Fruit fly (Drosophila melanogaster) whole organism: Measurements from ENCODE around the gene mRpL10.

Experiments
- CG8478 ChIP-seq: fragments of >200 bp; optimal IDR thresholded peaks from 2 replicates; lab custom pipeline; 2018; ENCODE audit warnings: inconsistent platforms
- Dll ChIP-seq: fragments of >200 bp; optimal IDR thresholded peaks from 2 replicates; lab custom pipeline; 2017
- EcR ChIP-seq, 2 experiments: fragments of >200 bp; optimal IDR thresholded peaks; 2 replicates each; lab custom pipeline; 2017; ENCODE audit warnings: missing biosample characterization in 2 of 2, missing genetic modification characterization in 2 of 2, missing genetic modification reagents in 2 of 2
- pan ChIP-seq: fragments of >200 bp; optimal IDR thresholded peaks from 2 replicates; lab custom pipeline; 2017
- psq ChIP-seq: fragments of >200 bp; optimal IDR thresholded peaks from 2 replicates; lab custom pipeline; 2017
- usp ChIP-seq: fragments of >200 bp; optimal IDR thresholded peaks from 2 replicates; lab custom pipeline; 2017; ENCODE audit warnings: missing biosample characterization, missing genetic modification characterization, mixed read lengths

mRpL10 gene

dm6 chr2L:168270-168901, 35.2 kb upstream of the mRpL10 start:
- TF ChIP-seq EcR (GFP tag; optimal IDR thresholded peaks at IDR 0.05; lab: Kevin White, UChicago) (peak in 1 of 2 experiments; percentile 7), pan (lab: Kevin White, UChicago) (no peak)

- TF ChIP-seq psq (lab: Kevin White, UChicago), result no peak
- TF ChIP-seq CG8478 (lab: Kevin White, UChicago), result no peak
- no peak for TF ChIP-seq usp
- TF ChIP-seq Dll (lab: Kevin White, UChicago), result no peak
- TF ChIP-seq EcR (GFP tag; optimal IDR thresholded peaks at IDR 0.05; lab: Kevin White, UChicago), result no peak
Observed at dm6 chr2L:170383-170782, 33.2 kb upstream of the mRpL10 start.

- no peak for TF ChIP-seq psq (lab: Kevin White, UChicago)
- no peak for TF ChIP-seq pan (lab: Kevin White, UChicago)
- TF ChIP-seq usp, result no peak
- no peak for TF ChIP-seq CG8478 (lab: Kevin White, UChicago)
- TF ChIP-seq EcR (GFP tag; optimal IDR thresholded peaks at IDR 0.05; lab: Kevin White, UChicago), result no peak
- TF ChIP-seq Dll (lab: Kevin White, UChicago), result no peak
Observed at dm6 chr2L:171499-172250, 31.9 kb upstream of the mRpL10 start.

- no peak for TF ChIP-seq pan (lab: Kevin White, UChicago)
- no peak for TF ChIP-seq usp
- no peak for TF ChIP-seq psq (lab: Kevin White, UChicago)
- no peak for TF ChIP-seq Dll (lab: Kevin White, UChicago)
- TF ChIP-seq CG8478 (lab: Kevin White, UChicago), result no peak
- TF ChIP-seq EcR (GFP tag; optimal IDR thresholded peaks at IDR 0.05; lab: Kevin White, UChicago), result no peak
Observed at dm6 chr2L:175727-176126, 27.9 kb upstream of the mRpL10 start.

- TF ChIP-seq EcR (GFP tag; optimal IDR thresholded peaks at IDR 0.05; lab: Kevin White, UChicago), result no peak
- TF ChIP-seq usp, result no peak
- TF ChIP-seq psq (lab: Kevin White, UChicago), result no peak
- no peak for TF ChIP-seq CG8478 (lab: Kevin White, UChicago)
- TF ChIP-seq Dll (lab: Kevin White, UChicago), result no peak
- TF ChIP-seq pan (lab: Kevin White, UChicago), result no peak
Observed at dm6 chr2L:179119-179518, 24.5 kb upstream of the mRpL10 start.

dm6 chr2L:181020-181419, 22.6 kb upstream of the mRpL10 start:
- no peak for TF ChIP-seq usp
- no peak for TF ChIP-seq Dll (lab: Kevin White, UChicago)
- no peak for TF ChIP-seq psq (lab: Kevin White, UChicago)

- TF ChIP-seq usp (no peak), CG8478 (lab: Kevin White, UChicago) (no peak), EcR (GFP tag; optimal IDR thresholded peaks at IDR 0.05; lab: Kevin White, UChicago) (no peak), Dll (lab: Kevin White, UChicago) (no peak), psq (lab: Kevin White, UChicago) (no peak), pan (lab: Kevin White, UChicago) (no peak)
Observed at dm6 chr2L:182360-183144, 21.0 kb upstream of the mRpL10 start.

- TF ChIP-seq usp, result no peak
- no peak for TF ChIP-seq Dll (lab: Kevin White, UChicago)
- TF ChIP-seq CG8478 (lab: Kevin White, UChicago), result no peak
- TF ChIP-seq pan (lab: Kevin White, UChicago), result no peak
- TF ChIP-seq psq (lab: Kevin White, UChicago), result no peak
- no peak for TF ChIP-seq EcR (GFP tag; optimal IDR thresholded peaks at IDR 0.05; lab: Kevin White, UChicago)
Observed at dm6 chr2L:195668-196067, 7.9 kb upstream of the mRpL10 start.

dm6 chr2L:204557-204956, 978 bp downstream of the mRpL10 start:
- no peak for TF ChIP-seq CG8478 (lab: Kevin White, UChicago)
- no peak for TF ChIP-seq Dll (lab: Kevin White, UChicago)
- no peak for TF ChIP-seq EcR (GFP tag; optimal IDR thresholded peaks at IDR 0.05; lab: Kevin White, UChicago)

dm6 chr2L:206556-206955, 3.0 kb downstream of the mRpL10 start:
- TF ChIP-seq EcR (GFP tag; optimal IDR thresholded peaks at IDR 0.05; lab: Kevin White, UChicago) (no peak), pan (lab: Kevin White, UChicago) (no peak), Dll (lab: Kevin White, UChicago) (no peak), usp (no peak), psq (lab: Kevin White, UChicago) (no peak), CG8478 (lab: Kevin White, UChicago) (no peak)

- no peak for TF ChIP-seq psq (lab: Kevin White, UChicago)
- no peak for TF ChIP-seq pan (lab: Kevin White, UChicago)
- TF ChIP-seq EcR (GFP tag; optimal IDR thresholded peaks at IDR 0.05; lab: Kevin White, UChicago), result no peak
Observed at dm6 chr2L:207129-207813, 3.7 kb downstream of the mRpL10 start, which contains the start of the genes Tbc1d15-17 and CG11617. Tbc1d15-17 (plus strand) TSS chr2L:207179. CG11617 (minus strand) TSS chr2L:207297.
